Worm (Caenorhabditis elegans): ENCODE data around the gene srbc-57.

DNA sequence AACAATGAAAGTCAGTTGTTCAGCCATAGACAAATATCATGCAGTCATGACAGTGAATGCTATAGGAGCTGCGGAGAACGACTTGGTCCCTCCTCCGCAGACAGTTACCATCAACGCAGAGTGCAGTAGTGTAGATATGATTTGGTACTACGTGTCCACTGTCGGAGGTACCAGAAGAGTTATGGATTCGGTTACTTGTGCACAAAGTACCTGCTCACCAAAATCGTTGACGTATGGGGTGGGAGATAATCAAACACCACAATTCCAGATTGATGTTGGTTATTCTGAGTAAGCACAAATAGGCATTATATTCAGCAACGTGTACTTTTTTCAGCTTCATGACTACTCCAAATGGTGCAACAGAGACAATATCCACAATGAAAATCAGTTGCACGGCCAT is 35.4 kb downstream of the srbc-57 start:
- TF ChIP-seq nhr-6 (tag; optimal IDR thresholded peaks at IDR 0.05) (no peak), mdl-1 (tag; optimal IDR thresholded peaks at IDR 0.05) (no peak), php-3 (GFP tag; IDR thresholded peaks at IDR 0.05) (no peak)
